Fruit fly (Drosophila melanogaster) whole organism, adult: ENCODE data around the gene dlp.

Source experiments
- Clk ChIP-seq: fragments of 200-800 bp; sonication (Bioruptor generic); optimal IDR thresholded peaks from 2 replicates; lab custom pipeline; 2017; ENCODE audit warnings: missing biosample characterization, missing genetic modification characterization
- Mnt ChIP-seq: fragments of 200-800 bp; sonication (Bioruptor generic); optimal IDR thresholded peaks from 2 replicates; lab custom pipeline; 2016; ENCODE audit warnings: missing biosample characterization, mild to moderate bottlenecking, missing genetic modification characterization
- pad ChIP-seq: fragments of 200-800 bp; sonication (Bioruptor generic); optimal IDR thresholded peaks from 3 replicates; lab custom pipeline; 2017; ENCODE audit warnings: missing biosample characterization, missing genetic modification characterization, mild to moderate bottlenecking, moderate library complexity, missing genetic modification reagents

DNA sequence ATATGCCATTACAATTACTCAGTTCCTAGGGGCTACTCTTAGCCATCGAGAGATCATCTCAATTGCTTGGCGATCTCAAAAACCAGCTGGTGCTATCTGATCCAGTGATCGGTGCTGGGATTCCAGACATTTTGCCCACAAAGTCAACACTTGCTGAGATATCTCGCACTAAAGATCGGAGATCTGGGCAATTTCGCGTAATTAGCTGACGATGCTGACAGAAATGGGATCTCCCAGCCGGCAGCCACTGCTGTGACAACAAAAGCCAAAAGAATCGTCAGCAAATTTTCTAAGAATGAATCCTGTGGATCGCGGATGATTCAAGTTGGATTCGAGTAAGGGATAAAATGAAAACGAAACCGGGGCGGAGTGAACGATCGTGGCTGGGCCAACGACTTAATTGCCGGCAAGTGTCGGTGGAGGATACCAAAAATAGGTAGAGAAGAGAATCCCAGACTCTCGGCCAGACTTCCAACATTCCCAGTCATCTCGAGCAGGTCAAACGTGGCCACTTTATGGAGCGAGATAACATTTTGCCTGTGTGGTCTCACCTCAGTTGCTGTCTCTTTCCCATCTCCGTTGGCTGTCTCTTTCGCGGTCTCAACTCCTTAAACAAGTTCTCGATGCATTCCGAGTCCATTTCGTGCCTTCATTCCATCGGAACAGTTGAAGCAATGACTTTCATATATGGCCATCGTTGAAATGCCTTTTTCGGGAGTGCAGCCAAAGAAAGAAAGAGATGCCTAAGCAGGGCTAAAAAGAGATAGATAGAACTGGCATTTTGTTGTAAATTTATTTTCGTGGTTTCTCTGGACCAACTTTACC is 5.5 kb downstream of the dlp start:
- TF ChIP-seq Clk (no peak), pad (GFP tag; lab: Kevin White, UChicago) (no peak), Mnt (GFP tag; lab: Kevin White, UChicago) (no peak)
